Fruit fly (Drosophila melanogaster) whole organism, embryonic: ENCODE measurements around the gene CG13654.

Source experiments
- Ada2b ChIP-seq: fragments of 200-800 bp; sonication (Bioruptor generic); IDR thresholded peaks from 2 replicates; pipeline ENCODE4 v1.3.6; 2022; ENCODE audit warnings: missing biosample characterization, missing genetic modification characterization
- Adf1 ChIP-seq: fragments of 200-800 bp; sonication (Bioruptor generic); IDR thresholded peaks from 2 replicates; pipeline ENCODE4 v1.3.6; 2022; ENCODE audit warnings: missing biosample characterization, missing genetic modification characterization
- Awh ChIP-seq: fragments of 200-800 bp; sonication (Bioruptor generic); IDR thresholded peaks from 2 replicates; pipeline ENCODE4, ENCODE4 v1.3.6; 2022; ENCODE audit warnings: missing biosample characterization, missing genetic modification characterization
- Blimp-1 ChIP-seq: fragments of 200-800 bp; sonication (Bioruptor generic); optimal IDR thresholded peaks from 3 replicates; lab custom pipeline; 2018; ENCODE audit warnings: missing biosample characterization, missing genetic modification characterization, mild to moderate bottlenecking, moderate library complexity, missing genetic modification reagents
- CG10462 ChIP-seq: fragments of 200-800 bp; sonication (Bioruptor generic); optimal IDR thresholded peaks from 2 replicates; lab custom pipeline; 2016; ENCODE audit warnings: missing biosample characterization, missing genetic modification characterization
- CG11560 ChIP-seq: fragments of 200-800 bp; sonication (Bioruptor generic); IDR thresholded peaks from 3 replicates; pipeline ENCODE4 v1.3.6; 2022; ENCODE audit warnings: missing biosample characterization, missing genetic modification characterization
- CG13424 ChIP-seq: fragments of 200-800 bp; sonication (Bioruptor generic); optimal IDR thresholded peaks from 2 replicates; lab custom pipeline; 2019; ENCODE audit warnings: missing biosample characterization, mild to moderate bottlenecking, missing genetic modification characterization, moderate library complexity
- CG14050 ChIP-seq: fragments of 200-800 bp; sonication (Bioruptor generic); IDR thresholded peaks from 3 replicates; pipeline ENCODE4 v1.3.6; 2022; ENCODE audit warnings: missing biosample characterization, missing genetic modification characterization
- CG14965 ChIP-seq: fragments of 200-800 bp; sonication (Bioruptor generic); optimal IDR thresholded peaks from 2 replicates; lab custom pipeline; 2016; ENCODE audit warnings: missing biosample characterization, missing genetic modification characterization, borderline replicate concordance
- CG17802 ChIP-seq: fragments of 200-800 bp; sonication (Bioruptor generic); optimal IDR thresholded peaks from 2 replicates; lab custom pipeline; 2018; ENCODE audit warnings: missing biosample characterization, mild to moderate bottlenecking, missing genetic modification characterization, moderate library complexity
- CG18619 ChIP-seq: fragments of 200-800 bp; sonication (Bioruptor generic); optimal IDR thresholded peaks from 3 replicates; lab custom pipeline; 2017; ENCODE audit warnings: missing biosample characterization, mild to moderate bottlenecking, missing genetic modification characterization
- CG2120 ChIP-seq: fragments of 200-800 bp; sonication (Bioruptor generic); optimal IDR thresholded peaks from 3 replicates; lab custom pipeline; 2016; ENCODE audit warnings: missing biosample characterization, missing genetic modification characterization
- CG2202 ChIP-seq: fragments of 200-800 bp; sonication (Bioruptor generic); optimal IDR thresholded peaks from 2 replicates; lab custom pipeline; 2018; ENCODE audit warnings: missing biosample characterization, mild to moderate bottlenecking, missing genetic modification characterization
- CG30431 ChIP-seq: fragments of 200-800 bp; sonication (Bioruptor generic); optimal IDR thresholded peaks from 2 replicates; lab custom pipeline; 2017; ENCODE audit warnings: missing biosample characterization, missing genetic modification characterization
- CG34376 ChIP-seq: fragments of 200-800 bp; sonication (Bioruptor generic); optimal IDR thresholded peaks from 2 replicates; lab custom pipeline; 2018; ENCODE audit warnings: missing biosample characterization, mild to moderate bottlenecking, missing genetic modification characterization
- CG34422 ChIP-seq: fragments of 200-800 bp; sonication (Bioruptor generic); IDR thresholded peaks from 3 replicates; pipeline ENCODE4 v1.3.6; 2022; ENCODE audit warnings: missing biosample characterization, missing genetic modification characterization
- CG3995 ChIP-seq: fragments of 200-800 bp; sonication (Bioruptor generic); optimal IDR thresholded peaks from 3 replicates; lab custom pipeline; 2016; ENCODE audit warnings: missing biosample characterization, missing genetic modification characterization
- CG4360 ChIP-seq: fragments of 200-800 bp; sonication (Bioruptor generic); IDR thresholded peaks from 2 replicates; pipeline ENCODE4 v1.3.6; 2022; ENCODE audit warnings: missing biosample characterization, missing genetic modification characterization
- CG5180 ChIP-seq: fragments of 200-800 bp; sonication (Bioruptor generic); optimal IDR thresholded peaks from 3 replicates; lab custom pipeline; 2017; ENCODE audit warnings: missing biosample characterization, missing genetic modification characterization, mild to moderate bottlenecking, moderate library complexity, missing genetic modification reagents
- CG6683 ChIP-seq: fragments of 200-800 bp; sonication (Bioruptor generic); optimal IDR thresholded peaks from 2 replicates; lab custom pipeline; 2017; ENCODE audit warnings: missing biosample characterization, mild to moderate bottlenecking, missing genetic modification characterization, missing genetic modification reagents
- CG6765 ChIP-seq: fragments of 200-800 bp; sonication (Bioruptor generic); optimal IDR thresholded peaks from 3 replicates; lab custom pipeline; 2017; ENCODE audit warnings: missing biosample characterization, mild to moderate bottlenecking, missing genetic modification characterization
- CG7556 ChIP-seq: fragments of 200-800 bp; sonication (Bioruptor generic); optimal IDR thresholded peaks from 2 replicates; lab custom pipeline; 2017; ENCODE audit warnings: missing biosample characterization, mild to moderate bottlenecking, missing genetic modification characterization
- CG9817 ChIP-seq: fragments of 200-800 bp; sonication (Bioruptor generic); optimal IDR thresholded peaks from 2 replicates; lab custom pipeline; 2018; ENCODE audit warnings: missing biosample characterization, mild to moderate bottlenecking, missing genetic modification characterization, moderate library complexity
- Dfd ChIP-seq, 2 experiments: fragments of >200 bp; optimal IDR thresholded peaks; 2 replicates each; lab custom pipeline; 2017; ENCODE audit warnings: missing biosample characterization in 2 of 2, missing genetic modification characterization in 2 of 2
- Dip3 ChIP-seq: fragments of 200-800 bp; sonication (Bioruptor generic); optimal IDR thresholded peaks from 3 replicates; lab custom pipeline; 2016; ENCODE audit warnings: missing biosample characterization, missing genetic modification characterization
- H2.0 ChIP-seq: fragments of 200-800 bp; sonication (Bioruptor generic); IDR thresholded peaks from 2 replicates; pipeline ENCODE4 v1.3.6; 2022; ENCODE audit warnings: missing biosample characterization, missing genetic modification characterization
- Ptx1 ChIP-seq: fragments of 200-800 bp; sonication (Bioruptor generic); IDR thresholded peaks from 2 replicates; pipeline ENCODE4 v1.3.6; 2022; ENCODE audit warnings: missing biosample characterization, missing genetic modification characterization
- Rx ChIP-seq: fragments of 200-800 bp; sonication (Bioruptor generic); IDR thresholded peaks from 2 replicates; pipeline ENCODE4 v1.3.6; 2022; ENCODE audit warnings: missing biosample characterization, missing genetic modification characterization
- Sry-β ChIP-seq: fragments of 200-800 bp; sonication (Bioruptor generic); optimal IDR thresholded peaks from 2 replicates; lab custom pipeline; 2018; ENCODE audit warnings: missing biosample characterization, mild to moderate bottlenecking, missing genetic modification characterization, moderate library complexity
- Taf1 ChIP-seq: fragments of 200-800 bp; sonication (Bioruptor generic); IDR thresholded peaks from 2 replicates; pipeline ENCODE4 v1.3.6; 2022; ENCODE audit warnings: missing biosample characterization, missing genetic modification characterization
- Xrp1 ChIP-seq: fragments of 200-800 bp; sonication (Bioruptor generic); IDR thresholded peaks from 2 replicates; pipeline ENCODE4 v1.3.6; 2022; ENCODE audit warnings: missing biosample characterization, missing genetic modification characterization
- ac ChIP-seq: fragments of 200-800 bp; sonication (Bioruptor generic); optimal IDR thresholded peaks from 3 replicates; lab custom pipeline; 2017; ENCODE audit warnings: missing biosample characterization, mild to moderate bottlenecking, missing genetic modification characterization
- aop ChIP-seq: fragments of 200-800 bp; sonication (Bioruptor generic); IDR thresholded peaks from 2 replicates; pipeline ENCODE4 v1.3.6; 2022; ENCODE audit warnings: missing biosample characterization, missing genetic modification characterization
- bbx ChIP-seq: fragments of 200-800 bp; sonication (Bioruptor generic); IDR thresholded peaks from 2 replicates; pipeline ENCODE4 v1.3.6; 2022; ENCODE audit warnings: missing biosample characterization, missing genetic modification characterization; ENCODE audit not compliant: partially characterized antibody
- bcd ChIP-seq: fragments of 200-800 bp; sonication (Bioruptor generic); optimal IDR thresholded peaks from 2 replicates; lab custom pipeline; 2017; ENCODE audit warnings: missing biosample characterization, mild to moderate bottlenecking, missing genetic modification characterization
- br ChIP-seq: fragments of >200 bp; optimal IDR thresholded peaks from 2 replicates; lab custom pipeline; 2017
- caup ChIP-seq: fragments of 200-800 bp; sonication (Bioruptor generic); optimal IDR thresholded peaks from 3 replicates; lab custom pipeline; 2017; ENCODE audit warnings: missing biosample characterization, mild to moderate bottlenecking, missing genetic modification characterization, moderate library complexity; ENCODE audit not compliant: severe bottlenecking
- dmrt11E ChIP-seq: fragments of 200-800 bp; sonication (Bioruptor generic); optimal IDR thresholded peaks from 3 replicates; lab custom pipeline; 2018; ENCODE audit warnings: missing biosample characterization, mild to moderate bottlenecking, missing genetic modification characterization, moderate library complexity
- emc ChIP-seq: fragments of 200-800 bp; sonication (Bioruptor generic); optimal IDR thresholded peaks from 2 replicates; lab custom pipeline; 2016; ENCODE audit warnings: missing biosample characterization, missing genetic modification characterization
- gcm ChIP-seq: fragments of 200-800 bp; sonication (Bioruptor generic); optimal IDR thresholded peaks from 2 replicates; lab custom pipeline; 2019; ENCODE audit warnings: missing biosample characterization, mild to moderate bottlenecking, missing genetic modification characterization, moderate library complexity
- gem ChIP-seq: fragments of 200-800 bp; sonication (Bioruptor generic); optimal IDR thresholded peaks from 2 replicates; lab custom pipeline; 2019; ENCODE audit warnings: missing biosample characterization, mild to moderate bottlenecking, missing genetic modification characterization, moderate library complexity
- grau ChIP-seq: fragments of 200-800 bp; optimal IDR thresholded peaks from 3 replicates; lab custom pipeline; 2019; ENCODE audit warnings: missing biosample characterization, mild to moderate bottlenecking, missing genetic modification characterization, moderate library complexity
- gt ChIP-seq: fragments of 200-800 bp; sonication (Bioruptor generic); IDR thresholded peaks from 2 replicates; pipeline ENCODE4 v1.3.6; 2022; ENCODE audit warnings: missing biosample characterization, missing genetic modification characterization
- ken ChIP-seq: fragments of 200-800 bp; sonication (Bioruptor generic); IDR thresholded peaks from 3 replicates; pipeline ENCODE4 v1.3.6; 2022; ENCODE audit warnings: missing biosample characterization, missing genetic modification characterization
- lilli ChIP-seq: fragments of 200-800 bp; sonication (Bioruptor generic); optimal IDR thresholded peaks from 3 replicates; lab custom pipeline; 2016; ENCODE audit warnings: missing biosample characterization, missing genetic modification characterization
- nerfin-1 ChIP-seq: fragments of 200-800 bp; sonication (Bioruptor generic); optimal IDR thresholded peaks from 3 replicates; lab custom pipeline; 2019; ENCODE audit warnings: missing biosample characterization, mild to moderate bottlenecking, missing genetic modification characterization, moderate library complexity
- sim ChIP-seq: fragments of 200-800 bp; sonication (Bioruptor generic); IDR thresholded peaks from 2 replicates; pipeline ENCODE4 v1.3.6; 2022; ENCODE audit warnings: missing biosample characterization, missing genetic modification characterization
- tap ChIP-seq: fragments of 200-800 bp; optimal IDR thresholded peaks from 3 replicates; lab custom pipeline; 2019; ENCODE audit warnings: missing biosample characterization, mild to moderate bottlenecking, missing genetic modification characterization, moderate library complexity
- tio ChIP-seq: fragments of 200-800 bp; sonication (Bioruptor generic); optimal IDR thresholded peaks from 2 replicates; lab custom pipeline; 2017; ENCODE audit warnings: missing biosample characterization, missing genetic modification characterization, inconsistent platforms
- tx ChIP-seq: fragments of 200-800 bp; sonication (Bioruptor generic); optimal IDR thresholded peaks from 2 replicates; lab custom pipeline; 2016; ENCODE audit warnings: missing biosample characterization, missing genetic modification characterization

CG13654 gene

dm6 chr3R:25167407-25168191 lies 32.0 kb upstream of the CG13654 start (continued):
- TF ChIP-seq CG9817 (no peak), CG6765 (no peak), lilli (GFP tag; lab: Kevin White, UChicago) (no peak), gem (tag; lab: Kevin White, UChicago) (peak; percentile 47), Awh (GFP tag; lab: Robert Waterston, UW) (no peak), Taf1 (no peak), Adf1 (GFP tag; lab: Robert Waterston, UW) (no peak), Ptx1 (GFP tag; lab: Robert Waterston, UW) (no peak), aop (no peak), Blimp-1 (GFP tag; lab: Kevin White, UChicago) (no peak), CG11560 (no peak), CG7556 (GFP tag; lab: Kevin White, UChicago) (peak; percentile 42), Ada2b (GFP tag; lab: Robert Waterston, UW) (no peak), CG2120 (GFP tag; lab: Kevin White, UChicago) (peak; percentile 10), CG14965 (GFP tag; lab: Kevin White, UChicago) (no peak), caup (GFP tag; lab: Kevin White, UChicago) (peak; percentile 5), CG13424 (peak; percentile 16), CG5180 (GFP tag; lab: Kevin White, UChicago) (no peak), CG34422 (GFP tag; lab: Robert Waterston, UW) (no peak), CG30431 (GFP tag; lab: Kevin White, UChicago) (no peak), tx (GFP tag; lab: Kevin White, UChicago) (no peak), nerfin-1 (tag; lab: Kevin White, UChicago) (no peak), tap (no peak), CG10462 (no peak), Sry-β (GFP tag; lab: Kevin White, UChicago) (no peak), Rx (no peak), dmrt11E (tag; lab: Kevin White, UChicago) (no peak), CG3995 (no peak), br (lab: Kevin White, UChicago) (no peak), bbx (GFP tag; lab: Robert Waterston, UW) (no peak), sim (GFP tag; lab: Robert Waterston, UW) (no peak), ken (GFP tag; lab: Robert Waterston, UW) (no peak), grau (peak; percentile 26), CG17802 (tag; lab: Kevin White, UChicago) (no peak), CG34376 (GFP tag; lab: Kevin White, UChicago) (no peak), gt (GFP tag; lab: Robert Waterston, UW) (no peak), bcd (GFP tag; lab: Kevin White, UChicago) (no peak), CG14050 (no peak), CG6683 (GFP tag; lab: Kevin White, UChicago) (no peak), Dfd (GFP tag; optimal IDR thresholded peaks at IDR 0.05; lab: Kevin White, UChicago) (no peak), emc (GFP tag; lab: Kevin White, UChicago) (no peak), ac (GFP tag; lab: Kevin White, UChicago) (no peak), Dip3 (GFP tag; lab: Kevin White, UChicago) (no peak), Xrp1 (GFP tag; lab: Robert Waterston, UW) (no peak), tio (no peak), CG18619 (GFP tag; lab: Kevin White, UChicago) (no peak), H2.0 (GFP tag; lab: Robert Waterston, UW) (no peak), CG4360 (no peak), CG2202 (tag; lab: Kevin White, UChicago) (no peak), gcm (GFP tag; lab: Kevin White, UChicago) (no peak)
